Fruit fly (Drosophila melanogaster): ENCODE measurements around the gene drd.

Gene drd

DNA sequence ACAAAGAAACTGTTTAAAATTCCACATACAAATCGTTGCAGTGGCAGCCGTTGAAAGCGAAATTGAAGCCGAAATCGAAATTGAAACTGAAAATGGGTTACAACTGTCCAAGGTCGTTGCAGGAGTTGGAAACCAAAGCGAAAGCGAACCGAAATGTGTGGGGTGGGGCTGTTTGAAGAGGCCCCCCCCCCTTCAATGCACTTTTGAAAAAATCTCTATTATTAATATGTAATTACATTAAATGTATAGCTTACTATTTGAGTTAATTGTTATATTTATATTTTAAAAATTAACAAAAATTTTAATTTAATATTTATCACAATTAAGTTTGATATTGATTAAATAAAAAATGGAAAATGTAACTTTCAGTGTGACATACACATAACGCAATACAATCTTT, 3.8 kb upstream of the drd start (continued):
- TF ChIP-seq HLHmδ (GFP tag; optimal IDR thresholded peaks at IDR 0.05) (no peak), Neu2 (GFP tag; optimal IDR thresholded peaks at IDR 0.05; ENCODE audit: borderline replicate concordance) (no peak), Ets97D (GFP tag; optimal IDR thresholded peaks at IDR 0.05) (no peak), CG4820 (GFP tag; optimal IDR thresholded peaks at IDR 0.05) (no peak), CG13123 (GFP tag; optimal IDR thresholded peaks at IDR 0.05) (no peak), CG3847 (GFP tag; IDR thresholded peaks at IDR 0.05) (no peak), CG3407 (GFP tag; optimal IDR thresholded peaks at IDR 0.05) (no peak), cg (GFP tag; optimal IDR thresholded peaks at IDR 0.05) (no peak), sob (GFP tag; IDR thresholded peaks at IDR 0.05) (no peak), sqz (GFP tag; optimal IDR thresholded peaks at IDR 0.05) (no peak), Dref (GFP tag; IDR thresholded peaks at IDR 0.05) (no peak), Nf-YC (tag; optimal IDR thresholded peaks at IDR 0.05) (no peak), BEAF-32 (GFP tag; optimal IDR thresholded peaks at IDR 0.05) (no peak), kay (GFP tag; optimal IDR thresholded peaks at IDR 0.05) (no peak), CG8388 (GFP tag; optimal IDR thresholded peaks at IDR 0.05) (peak; percentile 30), klu (GFP tag; IDR thresholded peaks at IDR 0.05) (no peak), CG11696 (GFP tag; IDR thresholded peaks at IDR 0.05) (no peak), CG16779 (GFP tag; IDR thresholded peaks at IDR 0.05) (no peak), luna (GFP tag; optimal IDR thresholded peaks at IDR 0.05) (no peak), CG30403 (GFP tag; optimal IDR thresholded peaks at IDR 0.05) (no peak), CG18764 (GFP tag; optimal IDR thresholded peaks at IDR 0.05) (no peak), CG4328 (GFP tag; optimal IDR thresholded peaks at IDR 0.05) (no peak), CG13296 (GFP tag; optimal IDR thresholded peaks at IDR 0.05) (no peak), run (tag; optimal IDR thresholded peaks at IDR 0.05) (no peak), YL-1 (GFP tag; optimal IDR thresholded peaks at IDR 0.05) (no peak), Gsc (GFP tag; IDR thresholded peaks at IDR 0.05) (no peak), wek (GFP tag; optimal IDR thresholded peaks at IDR 0.05) (no peak), dpn (GFP tag; optimal IDR thresholded peaks at IDR 0.05) (no peak), nom (GFP tag; optimal IDR thresholded peaks at IDR 0.05) (no peak), Dad (GFP tag; optimal IDR thresholded peaks at IDR 0.05) (no peak), CG13424 (tag; optimal IDR thresholded peaks at IDR 0.05) (peak; percentile 62), ci (GFP tag; IDR thresholded peaks at IDR 0.05) (no peak), schlank (tag; optimal IDR thresholded peaks at IDR 0.05) (no peak), CG7745 (tag; optimal IDR thresholded peaks at IDR 0.05) (no peak), sug (tag; optimal IDR thresholded peaks at IDR 0.05) (no peak), trh (GFP tag; optimal IDR thresholded peaks at IDR 0.05) (no peak), CG43689 (GFP tag; IDR thresholded peaks at IDR 0.05) (no peak), sim (GFP tag; IDR thresholded peaks at IDR 0.05) (no peak), onecut (GFP tag; IDR thresholded peaks at IDR 0.05) (no peak), lola (GFP tag; optimal IDR thresholded peaks at IDR 0.05) (no peak), CG1024 (GFP tag; IDR thresholded peaks at IDR 0.05) (no peak), gsb-n (tag; optimal IDR thresholded peaks at IDR 0.05) (peak; percentile 54), cato (GFP tag; optimal IDR thresholded peaks at IDR 0.05; ENCODE audit: borderline replicate concordance) (no peak), dmrt11E (tag; optimal IDR thresholded peaks at IDR 0.05) (no peak), CG12391 (tag; optimal IDR thresholded peaks at IDR 0.05) (peak; percentile 42), Hr39 (optimal IDR thresholded peaks at IDR 0.05) (no peak), Vsx1 (GFP tag; optimal IDR thresholded peaks at IDR 0.05) (no peak), CG1647 (GFP tag; optimal IDR thresholded peaks at IDR 0.05) (no peak), Side (GFP tag; optimal IDR thresholded peaks at IDR 0.05) (no peak), CG31365 (tag; optimal IDR thresholded peaks at IDR 0.05) (no peak), Jarid2 (GFP tag; optimal IDR thresholded peaks at IDR 0.05) (no peak), shn (GFP tag; optimal IDR thresholded peaks at IDR 0.05) (no peak)
